Worm (Caenorhabditis elegans): Measurements from ENCODE around the gene Y7A5A.13.

Y7A5A.13 gene

ce11 chrX:15796633-15797032 is 23.0 kb downstream of the Y7A5A.13 start (continued):
- no peak for TF ChIP-seq skn-1 (tag; optimal IDR thresholded peaks at IDR 0.05)
- TF ChIP-seq ztf-11 (tag; optimal IDR thresholded peaks at IDR 0.05): no peak
- TF ChIP-seq saeg-2 (GFP tag; IDR thresholded peaks at IDR 0.05): no peak
- no peak for TF ChIP-seq fos-1 (tag; optimal IDR thresholded peaks at IDR 0.05)
- no peak for TF ChIP-seq F49E8.2 (tag; optimal IDR thresholded peaks at IDR 0.05; ENCODE audit: borderline replicate concordance)
- TF ChIP-seq fkh-10 (GFP tag; optimal IDR thresholded peaks at IDR 0.05): no peak
- TF ChIP-seq unc-62 (GFP tag; optimal IDR thresholded peaks at IDR 0.05 in 1 of 2): peak in 1 of 2 experiments; percentile 85
- TF ChIP-seq unc-62 (tag; optimal IDR thresholded peaks at IDR 0.05): no peak
- TF ChIP-seq duxl-1 (tag; optimal IDR thresholded peaks at IDR 0.05; ENCODE audit: poor library complexity): peak; percentile 33
- TF ChIP-seq cey-2 (tag; optimal IDR thresholded peaks at IDR 0.05; ENCODE audit: borderline replicate concordance, insufficient read depth): no peak
- TF ChIP-seq zfp-2 (tag; optimal IDR thresholded peaks at IDR 0.05): no peak
- TF ChIP-seq egl-43 (GFP tag; IDR thresholded peaks at IDR 0.05): peak; percentile 74
- peak; percentile 67; the same call in 1 of the 2 replicates for TF ChIP-seq T26A8.4 (GFP tag; IDR thresholded peaks at IDR 0.05)
- no peak for TF ChIP-seq nhr-42 (GFP tag; IDR thresholded peaks at IDR 0.05)
- TF ChIP-seq daf-16 (GFP tag; optimal IDR thresholded peaks at IDR 0.05): no peak
- no peak for TF ChIP-seq daf-16 (tag; optimal IDR thresholded peaks at IDR 0.05)
- TF ChIP-seq mxl-3 (GFP tag; optimal IDR thresholded peaks at IDR 0.05): peak; percentile 15
- TF ChIP-seq snpc-4 (tag; optimal IDR thresholded peaks at IDR 0.05): no peak
- TF ChIP-seq spr-3 (GFP tag; optimal IDR thresholded peaks at IDR 0.05): peak; percentile 21
- no peak for TF ChIP-seq set-16 (GFP tag; IDR thresholded peaks at IDR 0.05)
- no peak for TF ChIP-seq nhr-41 (GFP tag; IDR thresholded peaks at IDR 0.05)
- TF ChIP-seq daf-12 (tag; optimal IDR thresholded peaks at IDR 0.05): no peak
- no peak for TF ChIP-seq lin-39 (tag; optimal IDR thresholded peaks at IDR 0.05)
- TF ChIP-seq zip-11 (GFP tag; IDR thresholded peaks at IDR 0.05): no peak
- no peak for TF ChIP-seq lsy-2 (tag; optimal IDR thresholded peaks at IDR 0.05)
- 0 out of 4 replicates have a peak, but pooled peaks of 1 of the 2 experiments have one; percentile 30 for TF ChIP-seq madf-5 (GFP tag; IDR thresholded peaks at IDR 0.05)
- no peak for TF ChIP-seq nhr-28 (tag; optimal IDR thresholded peaks at IDR 0.05)
- no peak for TF ChIP-seq hlh-11 (tag; optimal IDR thresholded peaks at IDR 0.05)
- TF ChIP-seq lim-7 (GFP tag; IDR thresholded peaks at IDR 0.05): 0 out of 2 replicates have a peak, but pooled peaks have one; percentile 56
- peak; percentile 43; the same call in 1 of the 2 replicates for TF ChIP-seq tra-1 (GFP tag; IDR thresholded peaks at IDR 0.05)
- TF ChIP-seq aha-1 (tag): peak; percentile 88
- no peak for TF ChIP-seq F26F4.8 (GFP tag; conservative IDR thresholded peaks at IDR 0.05)
- TF ChIP-seq hlh-30 (tag; optimal IDR thresholded peaks at IDR 0.05; ENCODE audit: insufficient read depth): peak; percentile 14
- TF ChIP-seq zip-2 (tag; optimal IDR thresholded peaks at IDR 0.05): peak; percentile 70
- TF ChIP-seq F10B5.3 (tag; optimal IDR thresholded peaks at IDR 0.05): no peak
- TF ChIP-seq ceh-20 (GFP tag; IDR thresholded peaks at IDR 0.05): no peak
- TF ChIP-seq daf-19 (GFP tag; conservative IDR thresholded peaks at IDR 0.05): no peak
- TF ChIP-seq nhr-48 (tag; optimal IDR thresholded peaks at IDR 0.05): peak; percentile 15

- TF ChIP-seq hlh-30 (tag; optimal IDR thresholded peaks at IDR 0.05; ENCODE audit: insufficient read depth): peak; percentile 30
- TF ChIP-seq ces-1 (GFP tag; optimal IDR thresholded peaks at IDR 0.05): no peak
These were observed 25.9 kb downstream of the Y7A5A.13 start, which contains the start of gene Y7A5A.6 for ce11 chrX:15799595-15799994. Y7A5A.6 (minus strand) TSS chrX:15799695.

ce11 chrX:15801827-15802226 is 28.2 kb downstream of the Y7A5A.13 start:
- TF ChIP-seq set-16 (GFP tag; IDR thresholded peaks at IDR 0.05): peak; percentile 58
- TF ChIP-seq hlh-30 (tag; optimal IDR thresholded peaks at IDR 0.05; ENCODE audit: insufficient read depth): no peak
- no peak for TF ChIP-seq fos-1 (tag; optimal IDR thresholded peaks at IDR 0.05)
- 0 out of 2 replicates have a peak, but pooled peaks have one; percentile 30 for TF ChIP-seq Y48G9A.11 (GFP tag; IDR thresholded peaks at IDR 0.05)

Measured in whole organism, L4 larva.